Worm (Caenorhabditis elegans) whole organism, midembryonic: ENCODE results near the gene ddx-35.

Source experiments
- T22C8.4 ChIP-seq: fragments of 200-800 bp; sonication (Bioruptor generic); IDR thresholded peaks from 2 replicates; pipeline ENCODE4 v1.3.6; 2022; ENCODE audit warnings: missing genetic modification characterization, missing compliant biosample characterization
- cog-1 ChIP-seq: sonication (generic microtip); optimal IDR thresholded peaks from 2 replicates; lab custom pipeline; 2016; ENCODE audit warnings: missing genetic modification characterization, missing compliant biosample characterization
- flt-1 ChIP-seq: fragments of 200-800 bp; sonication (Bioruptor generic); IDR thresholded peaks from 2 replicates; pipeline ENCODE4 v1.3.6; 2022; ENCODE audit warnings: missing genetic modification characterization, missing compliant biosample characterization
- klf-2 ChIP-seq: fragments of 200-800 bp; sonication (Bioruptor generic); conservative IDR thresholded peaks from 2 replicates; pipeline ENCODE4 v1.3.6; 2022; ENCODE audit warnings: missing genetic modification reagents, missing genetic modification characterization, missing compliant biosample characterization
- ref-1 ChIP-seq: fragments of 200-800 bp; sonication (Bioruptor generic); conservative IDR thresholded peaks from 2 replicates; pipeline ENCODE4 v1.3.6; 2022; ENCODE audit warnings: missing genetic modification reagents, missing genetic modification characterization, missing compliant biosample characterization
- tab-1 ChIP-seq: fragments of 200-800 bp; sonication (Bioruptor generic); IDR thresholded peaks from 2 replicates; pipeline ENCODE4 v1.3.6; 2022; ENCODE audit warnings: missing genetic modification characterization, missing compliant biosample characterization
- ztf-23 ChIP-seq: fragments of 200-800 bp; sonication (Bioruptor generic); IDR thresholded peaks from 2 replicates; pipeline ENCODE4 v1.3.6; 2022; ENCODE audit warnings: missing genetic modification reagents, missing genetic modification characterization, missing compliant biosample characterization
- ztf-29 ChIP-seq: fragments of 200-800 bp; sonication (Bioruptor generic); IDR thresholded peaks from 2 replicates; pipeline ENCODE4 v1.3.6; 2022; ENCODE audit warnings: missing genetic modification reagents, missing genetic modification characterization, missing compliant biosample characterization

ddx-35 gene

ce11 chrIII:1495230-1495629 lies 59.0 kb downstream of the ddx-35 start, which contains the start of gene Y82E9BR.19:
TSS of gene Y82E9BR.19 (minus strand) at chrIII:1495330.
- TF ChIP-seq klf-2 (GFP tag; lab: Robert Waterston, UW) (no peak), flt-1 (GFP tag; lab: Robert Waterston, UW) (no peak), cog-1 (tag; lab: Kevin White, UChicago) (no peak), T22C8.4 (GFP tag; lab: Robert Waterston, UW) (no peak), ztf-29 (GFP tag; lab: Robert Waterston, UW) (no peak), tab-1 (no peak), ref-1 (GFP tag; lab: Robert Waterston, UW) (no peak), ztf-23 (no peak)
